Fruit fly (Drosophila melanogaster): ENCODE results near the gene CG1677.

- TF ChIP-seq EcR (GFP tag; optimal IDR thresholded peaks at IDR 0.05) (no peak), CG8478 (optimal IDR thresholded peaks at IDR 0.05) (no peak), psq (optimal IDR thresholded peaks at IDR 0.05) (no peak)
These were observed 2.5 kb downstream of the CG1677 start, which contains the start of gene CG15035 for dm6 chrX:7403074-7403473.

All from whole organism.